Worm (Caenorhabditis elegans): ENCODE results near the gene tbx-38.
"Not testable (repeated sequence)": the region's sequence is repeated elsewhere in the genome, so short reads cannot be mapped to it uniquely, and the experiment has no call there.

The tbx-38 gene

DNA sequence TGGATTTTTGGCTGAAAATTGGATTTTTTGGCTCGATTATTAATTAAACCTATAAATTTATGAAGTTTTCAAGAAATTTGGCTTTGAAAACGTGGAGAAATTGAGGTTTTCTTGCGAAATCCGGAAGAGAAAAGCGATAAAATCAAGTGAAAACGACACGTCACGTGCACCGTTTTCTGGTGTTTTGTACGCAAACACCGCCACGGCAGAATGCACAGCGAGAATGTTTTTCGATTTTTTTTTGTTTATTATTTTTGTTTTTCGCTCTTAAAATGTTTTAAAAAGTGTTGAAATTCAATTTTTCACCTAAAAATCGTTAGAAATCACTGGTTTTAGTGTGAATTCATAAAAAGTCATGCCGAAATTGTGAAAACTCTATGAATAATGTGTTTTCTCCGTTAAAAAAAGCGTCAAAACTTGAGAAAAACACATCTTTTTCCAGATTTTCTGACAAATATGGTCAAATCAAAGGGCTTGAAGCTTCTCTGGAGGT is 11.3 kb downstream of the tbx-38 start, which contains the start of gene immp-1 (continued):
- TF ChIP-seq R02D3.7 (tag; optimal IDR thresholded peaks at IDR 0.05) (no peak), nhr-21 (tag; optimal IDR thresholded peaks at IDR 0.05) (no peak), skn-1 (tag; optimal IDR thresholded peaks at IDR 0.05) (no peak), ceh-82 (tag; optimal IDR thresholded peaks at IDR 0.05) (no peak), gmeb-1 (tag; optimal IDR thresholded peaks at IDR 0.05) (peak; percentile 63), mab-5 (tag; optimal IDR thresholded peaks at IDR 0.05) (no peak), lin-39 (tag; optimal IDR thresholded peaks at IDR 0.05) (no peak)

DNA sequence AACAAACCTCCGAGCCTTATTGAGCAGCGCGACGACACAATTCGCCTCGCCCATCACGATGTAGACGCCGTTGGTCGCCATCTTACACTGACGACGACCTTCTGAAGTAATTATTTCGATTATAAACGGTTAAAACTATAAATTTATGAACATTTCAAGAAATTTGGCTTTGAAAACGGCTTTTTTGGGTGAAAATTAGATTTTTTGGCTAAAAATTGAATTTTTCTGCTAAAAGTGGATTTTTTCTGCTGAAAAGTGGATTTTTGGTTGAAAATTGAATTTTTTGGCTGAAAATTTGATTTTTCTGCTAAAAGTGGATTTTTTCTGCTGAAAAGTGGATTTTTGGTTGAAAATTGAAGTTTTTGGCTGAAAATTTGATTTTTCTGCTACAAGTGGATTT is 12.3 kb downstream of the tbx-38 start, which contains the start of gene gbf-1:
TSS of gene gbf-1 (minus strand) at position 101 of the 400 bp plus-strand sequence.
- TF ChIP-seq ceh-16 (tag; optimal IDR thresholded peaks at IDR 0.05); ztf-1 (GFP tag; conservative IDR thresholded peaks at IDR 0.05); Y55F3AM.14 (GFP tag; optimal IDR thresholded peaks at IDR 0.05): not testable (repeated sequence)

DNA sequence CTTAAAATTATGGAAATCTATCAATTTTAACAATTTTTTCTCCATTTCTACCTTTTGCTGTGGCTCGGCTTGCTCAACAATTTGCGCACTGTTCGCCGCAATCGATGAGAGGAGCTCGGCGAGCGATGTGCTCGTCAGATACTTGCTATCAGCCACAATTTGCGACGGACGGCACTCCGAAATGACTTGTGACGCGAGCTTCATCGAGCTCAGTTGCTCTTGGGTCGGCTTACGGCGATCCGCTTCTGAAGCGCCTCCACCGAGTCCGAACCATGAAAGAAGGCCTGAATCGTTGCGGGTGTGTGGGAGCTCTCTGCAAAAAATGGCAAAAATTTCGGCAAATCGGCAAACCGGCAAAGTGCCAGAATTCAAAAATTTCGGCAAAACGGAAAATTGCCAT is 25.2 kb downstream of the tbx-38 start:
- TF ChIP-seq unc-62 (GFP tag; optimal IDR thresholded peaks at IDR 0.05) (no peak), ama-1 (optimal IDR thresholded peaks at IDR 0.05) (no peak), skn-1 (tag; optimal IDR thresholded peaks at IDR 0.05) (no peak)

DNA sequence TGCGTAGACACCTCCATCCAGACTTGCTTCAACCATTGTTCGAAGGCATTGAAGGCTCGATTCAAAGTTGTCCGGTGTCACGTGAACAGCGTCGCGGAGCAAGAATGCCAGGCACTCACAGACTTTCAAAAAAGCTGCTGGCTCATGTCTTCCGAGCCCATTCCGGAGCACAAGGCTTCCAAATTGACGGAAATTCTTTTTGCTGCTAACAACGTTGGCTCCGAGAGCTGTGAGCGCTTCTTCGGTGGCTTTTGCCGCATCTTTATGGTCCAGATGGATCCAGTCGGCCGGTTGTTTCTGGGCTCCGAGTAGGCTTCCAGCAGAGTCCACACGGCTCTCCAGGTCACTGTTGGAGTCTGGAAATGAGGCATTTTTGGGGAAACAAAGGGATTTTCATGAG is 28.0 kb downstream of the tbx-38 start:
- TF ChIP-seq alr-1 (tag; optimal IDR thresholded peaks at IDR 0.05) = no peak
- no peak for TF ChIP-seq ama-1 (optimal IDR thresholded peaks at IDR 0.05)
- no peak for TF ChIP-seq sem-4 (tag; optimal IDR thresholded peaks at IDR 0.05)
- no peak for TF ChIP-seq egl-27 (tag; optimal IDR thresholded peaks at IDR 0.05)
- TF ChIP-seq nhr-21 (tag; optimal IDR thresholded peaks at IDR 0.05) = no peak

DNA sequence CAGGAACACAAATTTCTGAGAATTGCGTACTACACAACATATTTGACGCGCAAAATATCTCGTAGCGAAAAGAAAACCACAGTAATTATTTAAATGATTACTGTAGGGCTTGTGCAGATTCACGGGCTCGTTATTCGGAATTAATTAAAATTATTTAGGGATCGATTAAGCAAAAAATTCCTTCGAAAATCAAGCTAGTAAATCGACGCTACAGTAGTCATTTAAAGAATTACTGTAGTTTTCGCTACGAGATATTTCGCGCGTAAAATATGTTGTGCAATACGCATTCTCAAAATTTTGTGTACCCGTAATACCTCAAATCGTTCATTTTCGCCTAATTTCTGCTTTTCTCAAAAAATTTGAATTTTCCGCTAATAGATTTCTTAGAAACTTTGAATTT is 35.0 kb downstream of the tbx-38 start:
- no peak for TF ChIP-seq elt-1 (tag; optimal IDR thresholded peaks at IDR 0.05)
- no peak for TF ChIP-seq blmp-1 (tag; optimal IDR thresholded peaks at IDR 0.05; ENCODE audit: insufficient read depth)
- no peak for TF ChIP-seq gmeb-1 (tag; optimal IDR thresholded peaks at IDR 0.05)
- no peak for TF ChIP-seq ZK546.5 (tag; optimal IDR thresholded peaks at IDR 0.05)
- no peak for TF ChIP-seq skn-1 (tag; optimal IDR thresholded peaks at IDR 0.05)
- TF ChIP-seq ztf-11 (tag; optimal IDR thresholded peaks at IDR 0.05) = no peak
- TF ChIP-seq nhr-23 (tag; optimal IDR thresholded peaks at IDR 0.05) = no peak
- no peak for TF ChIP-seq nhr-25 (tag; optimal IDR thresholded peaks at IDR 0.05)
- TF ChIP-seq C34F6.9 (tag; optimal IDR thresholded peaks at IDR 0.05) = no peak
- TF ChIP-seq nhr-11 (tag; optimal IDR thresholded peaks at IDR 0.05) = no peak
- TF ChIP-seq nhr-77 (tag; optimal IDR thresholded peaks at IDR 0.05) = no peak
- TF ChIP-seq unc-39 (tag; optimal IDR thresholded peaks at IDR 0.05) = no peak
- no peak for TF ChIP-seq lin-39 (tag; optimal IDR thresholded peaks at IDR 0.05)
- TF ChIP-seq Y55F3AM.14 (GFP tag; optimal IDR thresholded peaks at IDR 0.05) = no peak
- TF ChIP-seq ceh-82 (tag; optimal IDR thresholded peaks at IDR 0.05) = no peak

DNA sequence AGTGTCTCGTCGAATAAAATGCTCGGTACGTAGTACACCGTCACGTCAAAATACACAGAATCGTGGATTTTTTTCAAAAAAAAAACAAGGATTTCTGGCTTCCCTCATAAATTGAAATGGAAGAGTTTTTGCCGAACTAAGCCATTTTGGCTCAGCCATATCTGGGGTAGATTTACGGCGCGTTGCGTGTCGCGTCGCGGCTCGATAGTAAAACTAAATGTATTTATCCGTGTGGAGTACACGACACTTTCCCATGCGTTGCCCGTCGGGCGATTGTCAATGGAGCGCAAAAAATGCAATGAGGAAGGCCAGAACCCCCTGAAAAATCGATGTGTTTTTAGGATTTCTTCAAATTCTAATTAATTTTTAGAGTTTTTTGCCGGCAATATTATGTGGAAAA is 35.6 kb downstream of the tbx-38 start:
- TF ChIP-seq skn-1 (tag; optimal IDR thresholded peaks at IDR 0.05) (no peak), mdl-1 (tag; optimal IDR thresholded peaks at IDR 0.05) (no peak), nhr-77 (tag; optimal IDR thresholded peaks at IDR 0.05) (no peak), unc-39 (tag; optimal IDR thresholded peaks at IDR 0.05) (no peak), gmeb-1 (tag; optimal IDR thresholded peaks at IDR 0.05) (no peak), nhr-11 (tag; optimal IDR thresholded peaks at IDR 0.05) (no peak), nhr-129 (tag; optimal IDR thresholded peaks at IDR 0.05) (no peak), unc-62 (GFP tag; optimal IDR thresholded peaks at IDR 0.05) (no peak), ztf-4 (tag; optimal IDR thresholded peaks at IDR 0.05) (no peak), aly-2 (tag; optimal IDR thresholded peaks at IDR 0.05) (no peak), lin-11 (tag; optimal IDR thresholded peaks at IDR 0.05) (no peak), fos-1 (tag; optimal IDR thresholded peaks at IDR 0.05) (no peak), ZK546.5 (tag; optimal IDR thresholded peaks at IDR 0.05) (no peak), elt-1 (tag; optimal IDR thresholded peaks at IDR 0.05) (no peak), mab-5 (tag; optimal IDR thresholded peaks at IDR 0.05) (no peak), F13H6.1 (tag; optimal IDR thresholded peaks at IDR 0.05) (no peak), blmp-1 (tag; optimal IDR thresholded peaks at IDR 0.05; ENCODE audit: insufficient read depth) (no peak)
